Fruit fly (Drosophila melanogaster): ENCODE data around the gene Sol1.

The Sol1 gene

DNA sequence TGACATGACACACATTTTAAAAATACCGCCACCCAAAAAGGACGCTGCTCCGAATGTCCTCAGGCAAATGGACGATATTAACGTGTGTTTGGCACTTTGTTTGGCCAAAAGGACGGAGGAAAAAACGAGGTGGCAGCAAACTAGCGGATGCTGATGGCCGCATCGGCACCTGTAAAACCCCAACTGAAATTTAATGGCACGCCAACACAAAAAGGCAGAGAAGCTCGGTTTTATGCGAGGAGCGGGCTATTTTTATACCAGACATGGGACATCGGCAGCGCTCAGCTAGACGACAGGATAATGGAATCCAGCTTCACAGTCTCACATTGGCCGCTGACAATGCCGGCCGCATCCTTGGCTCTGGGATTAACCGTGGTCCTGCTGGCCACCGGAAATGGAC lies at the start of gene Sol1:
Sol1 (plus strand) TSS at position 301 of the 400 bp plus-strand sequence.
- TF ChIP-seq CG17801 (GFP tag; optimal IDR thresholded peaks at IDR 0.05; ENCODE audit: partially characterized antibody), result no peak

dm6 chr3R:12341374-12341773 lies 44.7 kb upstream of the Sol1 start, which contains the start of gene Sgsf:
TSS of gene Sgsf (plus strand) at chr3R:12341674.
- no peak for TF ChIP-seq CG17801 (GFP tag; optimal IDR thresholded peaks at IDR 0.05; ENCODE audit: partially characterized antibody)

dm6 chr3R:12344914-12345549 lies 41.0 kb upstream of the Sol1 start:
- no peak for TF ChIP-seq CG17801 (GFP tag; optimal IDR thresholded peaks at IDR 0.05; ENCODE audit: partially characterized antibody)

dm6 chr3R:12345989-12346388 lies 40.1 kb upstream of the Sol1 start:
- TF ChIP-seq CG17801 (GFP tag; optimal IDR thresholded peaks at IDR 0.05; ENCODE audit: partially characterized antibody), result no peak

DNA sequence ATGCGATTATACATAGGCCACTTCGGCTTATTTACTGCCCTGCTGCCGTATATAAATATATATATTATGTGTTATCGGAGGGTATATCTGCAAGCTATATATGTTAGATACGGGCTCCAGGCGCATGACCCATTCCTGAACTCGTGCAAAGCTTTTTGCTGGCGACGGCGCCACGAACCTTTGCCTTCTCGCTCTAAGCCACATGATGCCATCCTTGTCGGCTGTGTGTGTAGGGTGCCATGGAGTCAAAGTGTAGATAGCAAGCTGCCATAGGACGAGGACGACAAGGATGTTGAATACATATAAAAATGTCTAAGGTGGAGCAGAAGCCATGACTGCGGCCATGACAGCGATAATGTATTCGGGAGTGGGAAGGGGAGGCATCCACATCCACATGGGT lies 38.4 kb upstream of the Sol1 start:
- no peak for TF ChIP-seq CG17801 (GFP tag; optimal IDR thresholded peaks at IDR 0.05; ENCODE audit: partially characterized antibody)

- TF ChIP-seq CG17801 (GFP tag; optimal IDR thresholded peaks at IDR 0.05; ENCODE audit: partially characterized antibody), result no peak
Observed at dm6 chr3R:12350497-12350896, 35.6 kb upstream of the Sol1 start, which contains the start of gene CG10038. TSS of gene CG10038 (minus strand) at chr3R:12350644.

- TF ChIP-seq CG17801 (GFP tag; optimal IDR thresholded peaks at IDR 0.05; ENCODE audit: partially characterized antibody), result no peak
Observed at dm6 chr3R:12352003-12352402, 34.0 kb upstream of the Sol1 start, which contains the start of gene CG10041. TSS of gene CG10041 (minus strand) at chr3R:12352103.

DNA sequence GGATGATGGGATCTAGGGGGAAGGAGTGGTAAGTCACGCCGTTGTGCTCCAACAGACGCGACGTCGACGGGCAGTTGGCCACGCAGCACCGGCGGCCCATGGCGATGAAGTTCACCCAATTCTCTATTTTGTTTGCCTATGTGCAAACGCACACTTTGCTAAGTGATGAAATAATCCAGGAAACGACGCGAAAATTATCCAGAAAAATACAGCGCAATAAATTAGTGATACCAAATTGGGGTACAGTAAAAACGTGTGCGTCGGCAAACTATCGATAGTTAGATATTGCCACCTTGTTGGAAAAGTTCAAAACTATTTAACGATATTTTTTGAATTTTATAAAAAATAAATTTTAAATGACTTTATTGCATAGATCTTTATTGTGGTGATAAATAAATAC lies 30.0 kb upstream of the Sol1 start, which contains the start of gene MBD-R2:
MBD-R2 (minus strand) TSS at position 222 of the 400 bp plus-strand sequence.
- no peak for TF ChIP-seq CG17801 (GFP tag; optimal IDR thresholded peaks at IDR 0.05; ENCODE audit: partially characterized antibody)

DNA sequence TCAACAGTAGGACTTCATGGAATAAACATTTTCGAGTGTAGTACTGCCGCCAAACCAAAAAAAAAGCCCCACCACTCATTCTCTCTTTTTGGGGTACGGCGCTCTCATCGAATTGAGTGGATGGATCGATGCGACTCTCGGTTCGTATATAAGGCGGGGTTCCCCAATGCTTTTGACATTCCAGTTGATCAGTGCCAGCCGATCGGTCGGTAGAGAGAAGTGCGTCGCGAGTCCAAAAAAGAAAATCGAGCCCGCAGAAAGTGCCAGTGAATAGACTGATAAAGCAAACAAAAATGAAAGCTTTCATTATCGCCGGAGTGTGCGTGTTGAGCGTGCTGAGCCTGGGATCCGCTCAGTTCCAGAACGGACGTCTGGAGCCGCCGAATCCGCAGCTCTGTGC lies 26.2 kb upstream of the Sol1 start, which contains the start of gene CG4115:
CG4115 (plus strand) TSS at position 172 of the 400 bp plus-strand sequence.
- TF ChIP-seq CG17801 (GFP tag; optimal IDR thresholded peaks at IDR 0.05; ENCODE audit: partially characterized antibody), result no peak

DNA sequence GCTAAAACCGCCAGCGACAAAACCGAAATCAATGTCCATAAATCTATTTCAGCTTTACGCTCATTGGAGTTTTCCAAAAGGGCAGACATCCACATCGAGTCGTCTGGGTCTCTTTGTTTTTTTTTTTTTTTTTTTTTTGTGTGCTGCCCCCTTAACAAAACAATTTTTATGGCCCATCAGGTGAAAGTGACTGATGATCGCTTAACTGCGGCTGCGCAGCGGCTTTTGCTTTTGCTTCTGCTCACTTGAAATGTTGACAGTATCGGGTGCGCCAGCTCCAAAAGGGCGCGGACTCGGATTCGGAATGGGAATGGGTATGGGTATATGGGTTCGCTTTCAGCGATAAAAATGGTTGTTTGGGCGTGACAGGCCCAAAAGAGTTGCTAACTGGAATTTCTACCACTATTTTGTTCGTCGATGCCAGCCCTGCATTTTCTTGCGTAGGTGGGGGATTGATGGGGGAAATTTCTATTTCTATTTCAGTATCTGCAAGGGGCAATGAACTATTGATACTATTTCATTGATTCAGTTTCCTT lies 24.0 kb upstream of the Sol1 start:
- TF ChIP-seq CG17801 (GFP tag; optimal IDR thresholded peaks at IDR 0.05; ENCODE audit: partially characterized antibody), result no peak

- no peak for TF ChIP-seq CG17801 (GFP tag; optimal IDR thresholded peaks at IDR 0.05; ENCODE audit: partially characterized antibody)
Observed at dm6 chr3R:12363544-12363943, 22.5 kb upstream of the Sol1 start.

DNA sequence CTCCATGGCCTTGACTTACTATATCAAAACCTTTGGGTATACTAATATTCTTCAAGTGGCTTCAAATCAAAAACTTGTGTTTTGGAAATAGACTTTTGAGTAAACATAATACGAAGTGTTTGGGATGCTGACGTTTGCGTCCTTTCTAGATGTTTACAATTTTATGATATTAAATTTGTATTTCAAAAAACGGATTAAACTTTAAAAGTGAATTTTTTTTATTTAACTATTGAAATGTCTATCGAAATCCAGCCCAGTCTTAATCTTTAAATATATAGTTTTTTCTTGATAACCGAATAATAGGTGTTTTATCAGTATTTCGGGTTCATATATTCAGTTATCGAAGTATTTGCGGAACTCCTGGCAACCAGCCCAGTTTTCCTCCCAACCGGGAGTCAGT lies 21.5 kb upstream of the Sol1 start, which contains the start of gene Tim17a1:
Tim17a1 (minus strand) TSS at position 101 of the 400 bp plus-strand sequence.
- no peak for TF ChIP-seq CG17801 (GFP tag; optimal IDR thresholded peaks at IDR 0.05; ENCODE audit: partially characterized antibody)

DNA sequence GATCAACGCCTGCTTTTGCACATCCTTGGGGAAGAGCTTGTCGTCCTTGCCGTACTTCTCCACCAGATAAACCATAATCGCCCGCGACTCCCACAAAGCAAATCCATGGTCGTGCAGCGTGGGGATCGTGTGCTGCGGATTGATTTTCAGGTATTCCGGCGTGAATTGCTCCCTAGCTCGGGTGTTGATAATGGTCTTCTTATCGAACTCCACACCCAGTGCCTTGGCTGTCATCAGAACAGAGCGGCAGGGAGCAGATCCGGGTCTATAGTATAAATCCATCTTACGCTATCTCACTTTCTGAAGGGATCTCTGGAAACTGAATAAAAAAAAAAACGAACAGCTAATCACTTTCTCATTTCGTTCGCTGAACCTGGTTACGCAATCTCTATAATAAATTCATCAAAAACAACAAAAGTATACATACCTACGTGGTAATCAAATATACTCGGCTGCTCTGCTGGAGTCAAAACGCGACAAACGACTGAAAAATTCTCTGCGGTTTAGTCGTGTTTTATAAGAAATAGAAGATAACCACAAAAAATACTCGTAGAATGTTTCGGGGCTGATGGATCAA lies 20.7 kb upstream of the Sol1 start, which contains the start of gene GstD10:
GstD10 (minus strand) TSS at position 472 of the 577 bp plus-strand sequence.
- TF ChIP-seq CG17801 (GFP tag; optimal IDR thresholded peaks at IDR 0.05; ENCODE audit: partially characterized antibody), result no peak

dm6 chr3R:12365887-12366286 lies 20.2 kb upstream of the Sol1 start:
- no peak for TF ChIP-seq CG17801 (GFP tag; optimal IDR thresholded peaks at IDR 0.05; ENCODE audit: partially characterized antibody)

- TF ChIP-seq CG17801 (GFP tag; optimal IDR thresholded peaks at IDR 0.05; ENCODE audit: partially characterized antibody), result no peak
Observed at dm6 chr3R:12367464-12367863, 18.6 kb upstream of the Sol1 start, which contains the start of gene GstD9. TSS of gene GstD9 (minus strand) at chr3R:12367564.

Measured in ovary, adult (tissue).